Fruit fly (Drosophila melanogaster): Measurements from ENCODE around the gene MetRS-m.

The MetRS-m gene

dm6 chr3R:14298078-14298896 is 38.5 kb upstream of the MetRS-m start (continued):
- TF ChIP-seq Drgx (GFP tag; IDR thresholded peaks at IDR 0.05) (0 out of 2 replicates have a peak, but pooled peaks have one; percentile 20), CG15011 (GFP tag; optimal IDR thresholded peaks at IDR 0.05) (no peak), tx (GFP tag; optimal IDR thresholded peaks at IDR 0.05) (no peak), Gsc (GFP tag; IDR thresholded peaks at IDR 0.05) (no peak), Adf1 (GFP tag; IDR thresholded peaks at IDR 0.05) (no peak), Sin3A (optimal IDR thresholded peaks at IDR 0.05) (peak; percentile 7), CG6254 (GFP tag; optimal IDR thresholded peaks at IDR 0.05) (no peak), pfk (GFP tag; optimal IDR thresholded peaks at IDR 0.05) (no peak), CG33213 (GFP tag; optimal IDR thresholded peaks at IDR 0.05) (no peak), oc (tag; optimal IDR thresholded peaks at IDR 0.05) (no peak), rib (GFP tag; IDR thresholded peaks at IDR 0.05) (peak; percentile 28; the same call in 1 of the 2 replicates), Eip74EF (GFP tag; optimal IDR thresholded peaks at IDR 0.05) (no peak), CG31388 (GFP tag; optimal IDR thresholded peaks at IDR 0.05) (no peak), Doc3 (GFP tag; IDR thresholded peaks at IDR 0.05; ENCODE audit: partially characterized antibody) (no peak), Dip3 (GFP tag; optimal IDR thresholded peaks at IDR 0.05) (no peak), CG9609 (GFP tag; optimal IDR thresholded peaks at IDR 0.05) (no peak), ranshi (GFP tag; IDR thresholded peaks at IDR 0.05) (no peak), HmgD (GFP tag; optimal IDR thresholded peaks at IDR 0.05) (no peak), BEAF-32 (GFP tag; optimal IDR thresholded peaks at IDR 0.05) (peak; percentile 29), CG2129 (GFP tag; IDR thresholded peaks at IDR 0.05; ENCODE audit: partially characterized antibody) (no peak), da (GFP tag; optimal IDR thresholded peaks at IDR 0.05) (no peak), zfh2 (GFP tag; optimal IDR thresholded peaks at IDR 0.05) (no peak), lab (GFP tag; optimal IDR thresholded peaks at IDR 0.05) (no peak), unc-4 (GFP tag; IDR thresholded peaks at IDR 0.05; ENCODE audit: partially characterized antibody) (0 out of 2 replicates have a peak, but pooled peaks have one; percentile 26), unpg (GFP tag; optimal IDR thresholded peaks at IDR 0.05) (no peak), CG7987 (GFP tag; optimal IDR thresholded peaks at IDR 0.05) (no peak), D19B (GFP tag; optimal IDR thresholded peaks at IDR 0.05) (no peak), mam (GFP tag; optimal IDR thresholded peaks at IDR 0.05) (no peak), HmgZ (tag; optimal IDR thresholded peaks at IDR 0.05) (no peak), CG6813 (GFP tag; optimal IDR thresholded peaks at IDR 0.05) (no peak), exex (tag; optimal IDR thresholded peaks at IDR 0.05) (no peak), CkIIα-i1 (GFP tag; IDR thresholded peaks at IDR 0.05) (no peak), Dfd (GFP tag; optimal IDR thresholded peaks at IDR 0.05) (no peak), wek (GFP tag; optimal IDR thresholded peaks at IDR 0.05) (no peak), Fer1 (GFP tag; optimal IDR thresholded peaks at IDR 0.05) (no peak), CG7928 (GFP tag; optimal IDR thresholded peaks at IDR 0.05) (no peak), Abd-B (GFP tag; optimal IDR thresholded peaks at IDR 0.05) (no peak), Six4 (GFP tag; optimal IDR thresholded peaks at IDR 0.05) (no peak), NK7.1 (GFP tag; optimal IDR thresholded peaks at IDR 0.05) (no peak), bowl (GFP tag; IDR thresholded peaks at IDR 0.05) (no peak), tup (GFP tag; optimal IDR thresholded peaks at IDR 0.05) (no peak), HLHmδ (GFP tag; optimal IDR thresholded peaks at IDR 0.05) (no peak), crp (GFP tag; optimal IDR thresholded peaks at IDR 0.05) (no peak), Hsf (GFP tag; optimal IDR thresholded peaks at IDR 0.05) (no peak), gfzf (GFP tag; optimal IDR thresholded peaks at IDR 0.05) (peak; percentile 56), Hey (tag; optimal IDR thresholded peaks at IDR 0.05) (no peak), caup (GFP tag; optimal IDR thresholded peaks at IDR 0.05; ENCODE audit: severe bottlenecking) (no peak), CG9437 (GFP tag; optimal IDR thresholded peaks at IDR 0.05) (no peak)

Data from whole organism, embryonic.